Worm (Caenorhabditis elegans): ENCODE results near the gene ttr-8.

ttr-8 gene

ce11 chrIII:7588214-7588613, 23.1 kb upstream of the ttr-8 start, which contains the start of gene R13A5.15:
Gene R13A5.15 (minus strand): TSS chrIII:7588314.
- no peak for TF ChIP-seq nhr-129 (tag; optimal IDR thresholded peaks at IDR 0.05)

- TF ChIP-seq lin-11 (tag; optimal IDR thresholded peaks at IDR 0.05) = peak; percentile 3
- TF ChIP-seq nhr-11 (tag; optimal IDR thresholded peaks at IDR 0.05) = no peak
- no peak for TF ChIP-seq nhr-6 (tag; optimal IDR thresholded peaks at IDR 0.05)
- no peak for TF ChIP-seq egl-27 (tag; optimal IDR thresholded peaks at IDR 0.05)
- TF ChIP-seq nhr-12 (tag; optimal IDR thresholded peaks at IDR 0.05) = no peak
- no peak for TF ChIP-seq nhr-237 (tag; optimal IDR thresholded peaks at IDR 0.05)
- no peak for TF ChIP-seq sem-4 (tag; optimal IDR thresholded peaks at IDR 0.05)
- no peak for TF ChIP-seq ceh-16 (tag; optimal IDR thresholded peaks at IDR 0.05)
- no peak for TF ChIP-seq crh-2 (tag; optimal IDR thresholded peaks at IDR 0.05)
- TF ChIP-seq blmp-1 (tag; optimal IDR thresholded peaks at IDR 0.05; ENCODE audit: insufficient read depth) = no peak
- TF ChIP-seq ztf-1 (GFP tag; conservative IDR thresholded peaks at IDR 0.05) = no peak
- no peak for TF ChIP-seq mdl-1 (tag; optimal IDR thresholded peaks at IDR 0.05)
- TF ChIP-seq lsy-2 (tag; optimal IDR thresholded peaks at IDR 0.05) = peak; percentile 29 to 71
- TF ChIP-seq skn-1 (tag; optimal IDR thresholded peaks at IDR 0.05) = no peak
- no peak for TF ChIP-seq nhr-21 (tag; optimal IDR thresholded peaks at IDR 0.05)
- no peak for TF ChIP-seq ZK546.5 (tag; optimal IDR thresholded peaks at IDR 0.05)
- peak; percentile 17 for TF ChIP-seq C34F6.9 (tag; optimal IDR thresholded peaks at IDR 0.05)
- no peak for TF ChIP-seq sma-9 (GFP tag; optimal IDR thresholded peaks at IDR 0.05)
- TF ChIP-seq sma-9 (tag; optimal IDR thresholded peaks at IDR 0.05) = no peak
- no peak for TF ChIP-seq mab-5 (tag; optimal IDR thresholded peaks at IDR 0.05)
- no peak for TF ChIP-seq elt-1 (tag; optimal IDR thresholded peaks at IDR 0.05)
- TF ChIP-seq alr-1 (tag; optimal IDR thresholded peaks at IDR 0.05) = no peak
- no peak for TF ChIP-seq fos-1 (tag; optimal IDR thresholded peaks at IDR 0.05)
- no peak for TF ChIP-seq ama-1 (optimal IDR thresholded peaks at IDR 0.05)
- TF ChIP-seq gmeb-1 (tag; optimal IDR thresholded peaks at IDR 0.05) = no peak
- no peak for TF ChIP-seq F13H6.1 (tag; optimal IDR thresholded peaks at IDR 0.05)
- no peak for TF ChIP-seq unc-39 (tag; optimal IDR thresholded peaks at IDR 0.05)
- no peak for TF ChIP-seq Y55F3AM.14 (GFP tag; optimal IDR thresholded peaks at IDR 0.05)
- no peak for TF ChIP-seq sma-3 (GFP tag; optimal IDR thresholded peaks at IDR 0.05)
- TF ChIP-seq nhr-10 (tag; optimal IDR thresholded peaks at IDR 0.05) = no peak
- no peak for TF ChIP-seq aly-2 (tag; optimal IDR thresholded peaks at IDR 0.05)
- no peak for TF ChIP-seq dmd-4 (tag; optimal IDR thresholded peaks at IDR 0.05)
- no peak for TF ChIP-seq lin-39 (tag; optimal IDR thresholded peaks at IDR 0.05)
- no peak for TF ChIP-seq nhr-77 (tag; optimal IDR thresholded peaks at IDR 0.05)
- TF ChIP-seq R02D3.7 (tag; optimal IDR thresholded peaks at IDR 0.05) = peak; percentile 27
- TF ChIP-seq nhr-23 (tag; optimal IDR thresholded peaks at IDR 0.05) = no peak
- TF ChIP-seq snpc-4 (tag; optimal IDR thresholded peaks at IDR 0.05) = no peak
- TF ChIP-seq lin-13 (GFP tag; optimal IDR thresholded peaks at IDR 0.05) = no peak
- TF ChIP-seq zag-1 (tag; optimal IDR thresholded peaks at IDR 0.05) = no peak
- TF ChIP-seq elt-3 (tag; optimal IDR thresholded peaks at IDR 0.05) = no peak
- no peak for TF ChIP-seq ztf-4 (tag; optimal IDR thresholded peaks at IDR 0.05)
- peak; percentile 24 for TF ChIP-seq nhr-129 (tag; optimal IDR thresholded peaks at IDR 0.05)
These were observed 19.0 kb upstream of the ttr-8 start, which contains the start of gene cup-5 for ce11 chrIII:7584131-7584646. Gene cup-5 (plus strand): TSS chrIII:7584181.

- no peak for TF ChIP-seq nhr-25 (tag; optimal IDR thresholded peaks at IDR 0.05)
- no peak for TF ChIP-seq Y55F3AM.14 (GFP tag; optimal IDR thresholded peaks at IDR 0.05)
These were observed 17.7 kb upstream of the ttr-8 start, which contains the start of gene R13A5.10 for ce11 chrIII:7582885-7583284. Gene R13A5.10 (minus strand): TSS chrIII:7582985.

Measured in whole organism, L2 larva.